Fruit fly (Drosophila melanogaster): ENCODE measurements around the gene rin.

- TF ChIP-seq Dll (optimal IDR thresholded peaks at IDR 0.05) = no peak
- TF ChIP-seq pan (optimal IDR thresholded peaks at IDR 0.05) = no peak
These were observed 1.8 kb upstream of the rin start for dm6 chr3R:13644778-13645660.

Measured in whole organism.